Fruit fly (Drosophila melanogaster): ENCODE data around the gene CG32444.
A peak's percentile ranks its signal among the peaks of the same experiment; 100 is the strongest.

CG32444 gene

DNA sequence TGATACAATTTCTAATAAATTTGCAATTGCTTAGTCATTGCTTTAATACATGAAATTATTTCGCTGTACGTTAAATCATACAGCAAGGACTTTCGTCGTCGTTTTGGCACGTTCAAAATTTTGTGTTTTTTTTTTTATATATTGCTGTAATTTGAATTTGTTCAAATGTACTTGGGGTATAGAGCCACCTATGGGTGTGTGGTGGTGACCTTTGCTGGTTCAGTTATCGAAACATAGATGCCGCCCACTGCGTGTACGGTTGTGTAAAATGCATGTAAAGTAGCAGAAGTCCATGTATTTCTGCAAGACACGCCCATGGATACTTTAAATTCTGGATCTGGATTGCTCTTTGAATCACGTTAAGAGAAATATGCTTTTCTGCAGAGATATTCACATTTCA lies 32.5 kb upstream of the CG32444 start (continued):
- TF ChIP-seq cwo (GFP tag; optimal IDR thresholded peaks at IDR 0.05) (no peak), ham (GFP tag; IDR thresholded peaks at IDR 0.05) (0 out of 2 replicates have a peak, but pooled peaks have one; percentile 23), Dref (GFP tag; IDR thresholded peaks at IDR 0.05) (no peak), Opbp (GFP tag; IDR thresholded peaks at IDR 0.05; ENCODE audit: partially characterized antibody) (peak; percentile 57; the same call in 1 of the 3 replicates), Chrac-16 (GFP tag; optimal IDR thresholded peaks at IDR 0.05) (peak; percentile 80), Adf1 (GFP tag; IDR thresholded peaks at IDR 0.05) (peak; percentile 30; the same call in 1 of the 2 replicates), CG11560 (tag; IDR thresholded peaks at IDR 0.05) (no peak; the same call in 2 of the 3 replicates), Med (GFP tag) (peak; percentile 95), ranshi (GFP tag; IDR thresholded peaks at IDR 0.05) (peak; percentile 69), MTF-1 (GFP tag; optimal IDR thresholded peaks at IDR 0.05; ENCODE audit: borderline replicate concordance) (peak; percentile 7), chn (GFP tag; optimal IDR thresholded peaks at IDR 0.05) (peak; percentile 54), hkb (optimal IDR thresholded peaks at IDR 0.05) (no peak), hkb (GFP tag; IDR thresholded peaks at IDR 0.05) (peak; percentile 43; the same call in 1 of the 2 replicates), CG3726 (GFP tag; IDR thresholded peaks at IDR 0.05) (peak; percentile 18; the same call in 1 of the 3 replicates), ATbp (GFP tag; optimal IDR thresholded peaks at IDR 0.05) (no peak), pb (GFP tag; optimal IDR thresholded peaks at IDR 0.05) (peak; percentile 56), ttk (GFP tag; IDR thresholded peaks at IDR 0.05) (peak; percentile 49; the same call in 1 of the 2 replicates), aop (GFP tag; IDR thresholded peaks at IDR 0.05) (peak; percentile 44; the same call in 1 of the 2 replicates), Ada2b (GFP tag; IDR thresholded peaks at IDR 0.05) (0 out of 2 replicates have a peak, but pooled peaks have one; percentile 16), ken (GFP tag; IDR thresholded peaks at IDR 0.05) (peak; percentile 66; the same call in 2 of the 3 replicates), pros (GFP tag; optimal IDR thresholded peaks at IDR 0.05) (no peak), onecut (GFP tag; IDR thresholded peaks at IDR 0.05) (peak; percentile 46; the same call in 1 of the 2 replicates), CG10654 (GFP tag; optimal IDR thresholded peaks at IDR 0.05) (peak; percentile 50), CG4360 (GFP tag; IDR thresholded peaks at IDR 0.05) (no peak), Dad (GFP tag; optimal IDR thresholded peaks at IDR 0.05) (peak; percentile 44), pum (GFP tag; optimal IDR thresholded peaks at IDR 0.05) (peak; percentile 77), CG1603 (tag; optimal IDR thresholded peaks at IDR 0.05) (peak; percentile 72), al (GFP tag; IDR thresholded peaks at IDR 0.05) (peak; percentile 45; the same call in 1 of the 2 replicates), CG11093 (GFP tag; IDR thresholded peaks at IDR 0.05) (no peak), Max (GFP tag; optimal IDR thresholded peaks at IDR 0.05) (peak; percentile 16), Stat92E (GFP tag; optimal IDR thresholded peaks at IDR 0.05) (peak in 1 of 3 experiments; percentile 18), CG11695 (GFP tag; IDR thresholded peaks at IDR 0.05) (no peak), CG3065 (GFP tag; optimal IDR thresholded peaks at IDR 0.05) (peak; percentile 96), CG31388 (GFP tag; optimal IDR thresholded peaks at IDR 0.05) (peak; percentile 16), Antp (GFP tag; optimal IDR thresholded peaks at IDR 0.05) (peak; percentile 69), insv (GFP tag; optimal IDR thresholded peaks at IDR 0.05) (peak in 1 of 2 experiments; percentile 62), tin (GFP tag; optimal IDR thresholded peaks at IDR 0.05) (peak; percentile 72), CG9437 (GFP tag; optimal IDR thresholded peaks at IDR 0.05) (no peak), gro (GFP tag; optimal IDR thresholded peaks at IDR 0.05) (no peak), CG32532 (GFP tag; IDR thresholded peaks at IDR 0.05) (peak; percentile 83; the same call in 1 of the 2 replicates), zf30C (GFP tag; optimal IDR thresholded peaks at IDR 0.05) (peak; percentile 6), pnt (GFP tag; optimal IDR thresholded peaks at IDR 0.05) (peak; percentile 75), CG12391 (tag; optimal IDR thresholded peaks at IDR 0.05) (peak; percentile 24), Nf-YB (GFP tag; optimal IDR thresholded peaks at IDR 0.05) (peak; percentile 56), zfh1 (GFP tag; IDR thresholded peaks at IDR 0.05) (peak; percentile 49; the same call in 1 of the 3 replicates), zen (tag; optimal IDR thresholded peaks at IDR 0.05) (peak; percentile 55), tio (GFP tag; optimal IDR thresholded peaks at IDR 0.05) (peak; percentile 17), CG13775 (GFP tag; optimal IDR thresholded peaks at IDR 0.05) (peak; percentile 17), sob (GFP tag; IDR thresholded peaks at IDR 0.05) (peak; percentile 73), gt (GFP tag; IDR thresholded peaks at IDR 0.05) (no peak), NC2β (GFP tag; optimal IDR thresholded peaks at IDR 0.05) (peak; percentile 68)
